Worm (Caenorhabditis elegans) whole organism, L2 larva: ENCODE results near the gene sec-24.2.

Experiments used
- ZK546.5 ChIP-seq: sonication (generic microtip); optimal IDR thresholded peaks from 2 replicates; lab custom pipeline; 2017; ENCODE audit warnings: missing biosample characterization, missing genetic modification characterization
- ama-1 ChIP-seq: fragments of 150-350 bp; optimal IDR thresholded peaks from 2 replicates; lab custom pipeline; 2018; ENCODE audit warnings: inconsistent platforms
- snpc-4 ChIP-seq: fragments of 150-350 bp; optimal IDR thresholded peaks from 2 replicates; lab custom pipeline; 2014; ENCODE audit warnings: missing biosample characterization, missing genetic modification characterization
- ztf-11 ChIP-seq: sonication (generic microtip); optimal IDR thresholded peaks from 2 replicates; lab custom pipeline; 2017; ENCODE audit warnings: missing biosample characterization, missing genetic modification characterization

ce11 chrIV:12376021-12376420 lies 15.4 kb upstream of the sec-24.2 start, which contains the start of gene atz-1:
- TF ChIP-seq ztf-11 (tag; lab: Kevin White, UChicago) (no peak), ama-1 (lab: Kevin White, UChicago) (no peak), ZK546.5 (tag; lab: Kevin White, UChicago) (no peak), snpc-4 (no peak)
